Worm (Caenorhabditis elegans) whole organism, L3 larva: ENCODE results near the gene M01F1.8.

Experiments
- ama-1 ChIP-seq: fragments of 150-350 bp; optimal IDR thresholded peaks from 2 replicates; lab custom pipeline; 2018
- lin-15B ChIP-seq: fragments of 150-350 bp; optimal IDR thresholded peaks from 2 replicates; lab custom pipeline; 2014; ENCODE audit warnings: missing biosample characterization, missing genetic modification characterization
- nfya-1 ChIP-seq: sonication (generic microtip); optimal IDR thresholded peaks from 2 replicates; lab custom pipeline; 2017; ENCODE audit warnings: missing genetic modification characterization, mild to moderate bottlenecking, missing compliant biosample characterization, antibody characterized with exemption, moderate library complexity; ENCODE audit not compliant: insufficient read depth
- nhr-11 ChIP-seq: fragments of 150-350 bp; optimal IDR thresholded peaks from 2 replicates; lab custom pipeline; 2014; ENCODE audit warnings: missing biosample characterization, missing genetic modification characterization
- nhr-23 ChIP-seq: fragments of 150-350 bp; optimal IDR thresholded peaks from 2 replicates; lab custom pipeline; 2014; ENCODE audit warnings: missing biosample characterization, missing genetic modification reagents, missing genetic modification characterization
- nhr-237 ChIP-seq: fragments of 150-350 bp; optimal IDR thresholded peaks from 2 replicates; lab custom pipeline; 2014; ENCODE audit warnings: missing biosample characterization, missing genetic modification characterization
- nhr-25 ChIP-seq: sonication (generic microtip); optimal IDR thresholded peaks from 2 replicates; lab custom pipeline; 2017; ENCODE audit warnings: missing biosample characterization, missing genetic modification characterization
- nhr-28 ChIP-seq: fragments of 150-350 bp; optimal IDR thresholded peaks from 2 replicates; lab custom pipeline; 2014; ENCODE audit warnings: missing biosample characterization, missing genetic modification characterization
- pha-4 ChIP-seq: fragments of 150-350 bp; optimal IDR thresholded peaks from 2 replicates; lab custom pipeline; 2014; ENCODE audit warnings: missing biosample characterization, missing genetic modification reagents, missing genetic modification characterization
- skn-1 ChIP-seq: fragments of 150-350 bp; optimal IDR thresholded peaks from 2 replicates; lab custom pipeline; 2014; ENCODE audit warnings: missing biosample characterization, missing genetic modification characterization
- snpc-4 ChIP-seq: fragments of 150-350 bp; optimal IDR thresholded peaks from 2 replicates; lab custom pipeline; 2014; ENCODE audit warnings: missing biosample characterization, missing genetic modification characterization

ce11 chrIII:3480236-3480635 lies 22.1 kb downstream of the M01F1.8 start:
- TF ChIP-seq nhr-25 (tag; lab: Kevin White, UChicago) (peak; percentile 71), lin-15B (tag; lab: Kevin White, UChicago) (no peak), nhr-11 (tag; lab: Kevin White, UChicago) (no peak), ama-1 (lab: Kevin White, UChicago) (no peak), skn-1 (tag; lab: Kevin White, UChicago) (no peak), nhr-23 (tag; lab: Kevin White, UChicago) (peak; percentile 34), nhr-237 (no peak), nhr-28 (tag; lab: Kevin White, UChicago) (no peak), pha-4 (tag; lab: Kevin White, UChicago) (no peak), snpc-4 (tag; lab: Kevin White, UChicago) (no peak), nfya-1 (tag; lab: Kevin White, UChicago) (no peak)
